Fruit fly (Drosophila melanogaster) whole organism, wandering third instar larva: Measurements from ENCODE around the gene CG31019.

ENCODE experiments used
- Abd-B ChIP-seq: fragments of >200 bp; optimal IDR thresholded peaks from 2 replicates; lab custom pipeline; 2017; ENCODE audit warnings: missing biosample characterization, missing genetic modification characterization
- CG9705 ChIP-seq: fragments of 200-800 bp; sonication (Bioruptor generic); optimal IDR thresholded peaks from 2 replicates; lab custom pipeline; 2018; ENCODE audit warnings: missing biosample characterization, mild to moderate bottlenecking, missing genetic modification characterization
- CrebA ChIP-seq: fragments of 200-800 bp; sonication (Bioruptor generic); optimal IDR thresholded peaks from 2 replicates; lab custom pipeline; 2016; ENCODE audit warnings: missing biosample characterization, mild to moderate bottlenecking, missing genetic modification characterization, borderline replicate concordance
- Dif ChIP-seq: fragments of 200-275, 200-300 bp; sonication (Bioruptor generic); optimal IDR thresholded peaks from 2 replicates; lab custom pipeline; 2018; ENCODE audit warnings: missing biosample characterization, missing genetic modification characterization; ENCODE audit not compliant: partially characterized antibody
- GATAd ChIP-seq: sonication (Bioruptor generic); optimal IDR thresholded peaks from 2 replicates; lab custom pipeline; 2016; ENCODE audit warnings: missing biosample characterization, missing genetic modification characterization
- HLH106 ChIP-seq: fragments of 200-800 bp; optimal IDR thresholded peaks from 3 replicates; lab custom pipeline; 2019; ENCODE audit warnings: missing biosample characterization, mild to moderate bottlenecking, missing genetic modification characterization, moderate library complexity
- Hnf4 ChIP-seq: fragments of 200-800 bp; sonication (Bioruptor generic); optimal IDR thresholded peaks from 2 replicates; lab custom pipeline; 2016; ENCODE audit warnings: missing biosample characterization, mild to moderate bottlenecking, missing genetic modification characterization
- Hr78 ChIP-seq: fragments of >200 bp; optimal IDR thresholded peaks from 2 replicates; lab custom pipeline; 2017; ENCODE audit warnings: missing biosample characterization, missing genetic modification characterization
- Hr83 ChIP-seq: fragments of 200-300 bp; sonication (Bioruptor generic); optimal IDR thresholded peaks from 2 replicates; lab custom pipeline; 2016; ENCODE audit warnings: missing biosample characterization, mild to moderate bottlenecking, missing genetic modification characterization, moderate library complexity; ENCODE audit not compliant: poor library complexity, severe bottlenecking
- Myc ChIP-seq: fragments of >200 bp; optimal IDR thresholded peaks from 2 replicates; lab custom pipeline; 2017
- N ChIP-seq: fragments of >200 bp; optimal IDR thresholded peaks from 2 replicates; lab custom pipeline; 2018; ENCODE audit warnings: missing biosample characterization, missing external identifiers, missing genetic modification characterization
- OdsH ChIP-seq: fragments of 200-800 bp; sonication (Bioruptor generic); optimal IDR thresholded peaks from 2 replicates; lab custom pipeline; 2016; ENCODE audit warnings: missing biosample characterization, mild to moderate bottlenecking, missing genetic modification characterization
- Rel ChIP-seq, 2 experiments: fragments of 200-800 bp; sonication (Bioruptor generic) in 1 of 2; optimal IDR thresholded peaks; 2 replicates in 1 of 2; 3 replicates in 1 of 2; lab custom pipeline; 2016 to 2019; ENCODE audit warnings: mild to moderate bottlenecking in 2 of 2, missing biosample characterization in 2 of 2, missing genetic modification characterization in 2 of 2, moderate library complexity in 1 of 2
- Vsx2 ChIP-seq: fragments of 200-300, 225-300 bp; sonication (Bioruptor generic); optimal IDR thresholded peaks from 2 replicates; lab custom pipeline; 2018; ENCODE audit warnings: missing biosample characterization, missing genetic modification characterization; ENCODE audit not compliant: partially characterized antibody
- br ChIP-seq: fragments of 200-800 bp; sonication (Bioruptor generic); optimal IDR thresholded peaks from 2 replicates; lab custom pipeline; 2016; ENCODE audit warnings: missing biosample characterization, missing genetic modification characterization
- brk ChIP-seq: fragments of 200-800 bp; sonication (Bioruptor generic); optimal IDR thresholded peaks from 2 replicates; lab custom pipeline; 2016; ENCODE audit warnings: missing biosample characterization, mild to moderate bottlenecking, missing genetic modification characterization
- dl ChIP-seq, 2 experiments: fragments of 175-275, 200-275 bp in 1 of 2; fragments of 200-275 bp in 1 of 2; sonication (Bioruptor generic); optimal IDR thresholded peaks; lab custom pipeline; 2018; ENCODE audit warnings: mild to moderate bottlenecking in 2 of 2, missing biosample characterization in 2 of 2, missing genetic modification characterization in 2 of 2, moderate library complexity in 2 of 2; ENCODE audit not compliant: partially characterized antibody in 2 of 2, insufficient read depth in 1 of 2
- dsf ChIP-seq: sonication (Bioruptor generic); optimal IDR thresholded peaks from 2 replicates; lab custom pipeline; 2016; ENCODE audit warnings: missing biosample characterization, missing genetic modification characterization, borderline replicate concordance
- ey ChIP-seq: fragments of 200-800 bp; sonication (Bioruptor generic); optimal IDR thresholded peaks from 2 replicates; lab custom pipeline; 2016; ENCODE audit warnings: missing biosample characterization, missing genetic modification characterization
- fru ChIP-seq: fragments of 200-800 bp; sonication (Bioruptor generic); optimal IDR thresholded peaks from 3 replicates; lab custom pipeline; 2016; ENCODE audit warnings: missing biosample characterization, mild to moderate bottlenecking, missing genetic modification characterization
- h ChIP-seq: fragments of 200-800 bp; sonication (Bioruptor generic); optimal IDR thresholded peaks from 3 replicates; lab custom pipeline; 2016; ENCODE audit warnings: missing biosample characterization, mild to moderate bottlenecking, missing genetic modification characterization
- jim ChIP-seq: fragments of 175-275, 200-325 bp; sonication (Bioruptor generic); optimal IDR thresholded peaks from 2 replicates; lab custom pipeline; 2016; ENCODE audit warnings: missing biosample characterization, mild to moderate bottlenecking, missing genetic modification characterization
- lola ChIP-seq: fragments of >200 bp; optimal IDR thresholded peaks from 2 replicates; lab custom pipeline; 2017; ENCODE audit warnings: missing biosample characterization, missing genetic modification characterization
- pan ChIP-seq: fragments of >200 bp; optimal IDR thresholded peaks from 2 replicates; lab custom pipeline; 2017
- psq ChIP-seq: fragments of 200-800 bp; sonication (Bioruptor generic); optimal IDR thresholded peaks from 3 replicates; lab custom pipeline; 2017; ENCODE audit warnings: missing biosample characterization, mild to moderate bottlenecking, missing genetic modification characterization, moderate library complexity
- sv ChIP-seq: fragments of 200-800 bp; sonication (Bioruptor generic); optimal IDR thresholded peaks from 3 replicates; lab custom pipeline; 2016; ENCODE audit warnings: missing biosample characterization, missing genetic modification characterization
- tai ChIP-seq: sonication (Bioruptor generic); optimal IDR thresholded peaks from 2 replicates; lab custom pipeline; 2016; ENCODE audit warnings: missing biosample characterization, missing genetic modification characterization
- usp ChIP-seq: fragments of >200 bp; optimal IDR thresholded peaks from 2 replicates; lab custom pipeline; 2017; ENCODE audit warnings: missing biosample characterization, missing genetic modification characterization
- woc ChIP-seq: sonication (Bioruptor generic); optimal IDR thresholded peaks from 2 replicates; lab custom pipeline; 2016; ENCODE audit warnings: missing biosample characterization, mild to moderate bottlenecking, missing genetic modification characterization

CG31019 gene

dm6 chr3R:30579129-30579528 is 17.7 kb upstream of the CG31019 start, which contains the start of gene CG9702:
TSS of gene CG9702 (plus strand) at chr3R:30579429.
- no peak for TF ChIP-seq woc (GFP tag; lab: Kevin White, UChicago)
- no peak for TF ChIP-seq dl (GFP tag; optimal IDR thresholded peaks at IDR 0.05; lab: Kevin White, UChicago; ENCODE audit: insufficient read depth in 1 of 2, partially characterized antibody in 2 of 2)
- TF ChIP-seq jim (GFP tag; lab: Kevin White, UChicago), result no peak
- no peak for TF ChIP-seq lola (GFP tag; lab: Kevin White, UChicago)
- no peak for TF ChIP-seq HLH106 (tag; lab: Kevin White, UChicago)
- TF ChIP-seq GATAd (GFP tag; lab: Kevin White, UChicago), result no peak
- TF ChIP-seq ey (GFP tag; lab: Kevin White, UChicago), result no peak
- no peak for TF ChIP-seq tai
- TF ChIP-seq N (GFP tag; lab: Kevin White, UChicago), result no peak
- TF ChIP-seq Abd-B (GFP tag; lab: Kevin White, UChicago), result no peak
- TF ChIP-seq psq, result no peak
- TF ChIP-seq Myc (lab: Kevin White, UChicago), result no peak
- TF ChIP-seq br, result no peak
- TF ChIP-seq Hr83 (GFP tag; lab: Kevin White, UChicago), result no peak
- no peak for TF ChIP-seq CrebA (GFP tag; lab: Kevin White, UChicago)
- no peak for TF ChIP-seq usp
- no peak for TF ChIP-seq Hr78 (GFP tag; lab: Kevin White, UChicago)
- no peak for TF ChIP-seq dsf (GFP tag; lab: Kevin White, UChicago)

dm6 chr3R:30583542-30583941 is 13.3 kb upstream of the CG31019 start, which contains the start of gene Rpt6R:
TSS of gene Rpt6R (minus strand) at chr3R:30583697.
- no peak for TF ChIP-seq Dif (GFP tag; lab: Kevin White, UChicago)
- no peak for TF ChIP-seq pan
- no peak for TF ChIP-seq CG9705
- TF ChIP-seq GATAd (GFP tag; lab: Kevin White, UChicago), result no peak
- TF ChIP-seq jim (GFP tag; lab: Kevin White, UChicago), result no peak
- no peak for TF ChIP-seq Rel (GFP tag; optimal IDR thresholded peaks at IDR 0.05; lab: Kevin White, UChicago)
- TF ChIP-seq Rel (tag; optimal IDR thresholded peaks at IDR 0.05; lab: Kevin White, UChicago), result no peak
- TF ChIP-seq usp, result no peak
- no peak for TF ChIP-seq Hr83 (GFP tag; lab: Kevin White, UChicago)
- no peak for TF ChIP-seq woc (GFP tag; lab: Kevin White, UChicago)

dm6 chr3R:30587196-30587753 is 9.5 kb upstream of the CG31019 start, which contains the start of gene CG9717:
TSS of gene CG9717 (minus strand) at chr3R:30587302.
- TF ChIP-seq ey (GFP tag; lab: Kevin White, UChicago) (no peak), h (GFP tag; lab: Kevin White, UChicago) (no peak), Hnf4 (GFP tag; lab: Kevin White, UChicago) (no peak), OdsH (GFP tag; lab: Kevin White, UChicago) (no peak), fru (no peak), Vsx2 (GFP tag; lab: Kevin White, UChicago) (no peak), Dif (GFP tag; lab: Kevin White, UChicago) (no peak)

dm6 chr3R:30590237-30590636 is 6.6 kb upstream of the CG31019 start:
- TF ChIP-seq h (GFP tag; lab: Kevin White, UChicago) (peak; percentile 12), dl (GFP tag; optimal IDR thresholded peaks at IDR 0.05; lab: Kevin White, UChicago; ENCODE audit: insufficient read depth in 1 of 2, partially characterized antibody in 2 of 2) (no peak)

- TF ChIP-seq h (GFP tag; lab: Kevin White, UChicago) (no peak), HLH106 (tag; lab: Kevin White, UChicago) (no peak), Vsx2 (GFP tag; lab: Kevin White, UChicago) (no peak), usp (no peak), ey (GFP tag; lab: Kevin White, UChicago) (no peak), GATAd (GFP tag; lab: Kevin White, UChicago) (no peak), woc (GFP tag; lab: Kevin White, UChicago) (no peak), CrebA (GFP tag; lab: Kevin White, UChicago) (no peak), sv (no peak), Hr83 (GFP tag; lab: Kevin White, UChicago) (no peak), brk (GFP tag; lab: Kevin White, UChicago) (no peak), fru (peak; percentile 52), Rel (GFP tag; optimal IDR thresholded peaks at IDR 0.05; lab: Kevin White, UChicago) (no peak), Rel (tag; optimal IDR thresholded peaks at IDR 0.05; lab: Kevin White, UChicago) (peak; percentile 95)
Measured at dm6 chr3R:30590845-30591244, 6.0 kb upstream of the CG31019 start.
